Worm (Caenorhabditis elegans) whole organism, young adult: ENCODE data around the gene srh-251.

Experiments
- B0035.1 ChIP-seq: sonication (generic microtip); optimal IDR thresholded peaks from 2 replicates; lab custom pipeline; 2016; ENCODE audit warnings: missing genetic modification characterization, mild to moderate bottlenecking, missing compliant biosample characterization, missing genotype, missing genetic modification reagents
- B0336.3 ChIP-seq: fragments of 200-800 bp; sonication (Bioruptor generic); IDR thresholded peaks from 2 replicates; pipeline ENCODE4 v1.3.6; 2022; ENCODE audit warnings: missing genetic modification characterization, missing compliant biosample characterization
- C17E4.6 ChIP-seq: fragments of 200-800 bp; sonication (Bioruptor generic); IDR thresholded peaks from 2 replicates; pipeline ENCODE4 v1.3.6; 2022; ENCODE audit warnings: missing genetic modification reagents, missing genetic modification characterization, missing compliant biosample characterization
- D2030.7 ChIP-seq: fragments of 200-800 bp; sonication (Bioruptor generic); IDR thresholded peaks from 2 replicates; pipeline ENCODE4 v1.3.6; 2022; ENCODE audit warnings: missing genetic modification reagents, missing genetic modification characterization, missing compliant biosample characterization
- F23B12.7 ChIP-seq: sonication (generic microtip); optimal IDR thresholded peaks from 2 replicates; lab custom pipeline; 2017; ENCODE audit warnings: missing genetic modification characterization, mild to moderate bottlenecking, missing compliant biosample characterization, antibody characterized with exemption, moderate library complexity; ENCODE audit not compliant: insufficient read depth
- F33H1.4 ChIP-seq: fragments of 200-800 bp; sonication (Bioruptor generic); IDR thresholded peaks from 2 replicates; pipeline ENCODE4 v1.3.6; 2022; ENCODE audit warnings: missing genetic modification reagents, missing genetic modification characterization, missing compliant biosample characterization
- F39B2.1 ChIP-seq: fragments of 200-800 bp; sonication (Bioruptor generic); IDR thresholded peaks from 2 replicates; pipeline ENCODE4 v1.3.6; 2022; ENCODE audit warnings: missing genetic modification reagents, missing genetic modification characterization, missing compliant biosample characterization
- F49E8.2 ChIP-seq: sonication (generic microtip); optimal IDR thresholded peaks from 3 replicates; lab custom pipeline; 2017; ENCODE audit warnings: missing genetic modification characterization, mild to moderate bottlenecking, missing compliant biosample characterization, antibody characterized with exemption, moderate library complexity; ENCODE audit not compliant: insufficient read depth
- F55B11.4 ChIP-seq: sonication (generic microtip); optimal IDR thresholded peaks from 2 replicates; lab custom pipeline; 2016; ENCODE audit warnings: missing compliant biosample characterization, missing genetic modification characterization, borderline replicate concordance; ENCODE audit not compliant: insufficient read depth
- F57A8.1 ChIP-seq: fragments of 200-800 bp; sonication (Bioruptor generic); optimal IDR thresholded peaks from 2 replicates; lab custom pipeline; 2018; ENCODE audit warnings: mild to moderate bottlenecking, missing genetic modification characterization, moderate library complexity, missing compliant biosample characterization
- Y53F4B.3 ChIP-seq: fragments of 200-800 bp; sonication (Bioruptor generic); IDR thresholded peaks from 2 replicates; pipeline ENCODE4 v1.3.6; 2022; ENCODE audit warnings: missing genetic modification reagents, missing genetic modification characterization, missing compliant biosample characterization
- Y67H2A.10 ChIP-seq: fragments of 200-800 bp; sonication (Bioruptor generic); conservative IDR thresholded peaks from 2 replicates; pipeline ENCODE4 v1.3.6; 2022; ENCODE audit warnings: missing genetic modification reagents, missing genetic modification characterization, missing compliant biosample characterization
- aptf-2 ChIP-seq: fragments of 200-800 bp; sonication (Bioruptor generic); conservative IDR thresholded peaks from 2 replicates; pipeline ENCODE4 v1.3.6; 2022; ENCODE audit warnings: missing genetic modification reagents, missing genetic modification characterization, missing compliant biosample characterization
- ceh-27 ChIP-seq: fragments of 200-800 bp; sonication (Bioruptor generic); optimal IDR thresholded peaks from 2 replicates; lab custom pipeline; 2018; ENCODE audit warnings: mild to moderate bottlenecking, missing genetic modification characterization, moderate library complexity, missing compliant biosample characterization
- chd-7 ChIP-seq: sonication (generic microtip); optimal IDR thresholded peaks from 2 replicates; lab custom pipeline; 2016; ENCODE audit warnings: mild to moderate bottlenecking, missing genetic modification characterization, moderate library complexity, missing compliant biosample characterization
- dpl-1 ChIP-seq: fragments of 150-350 bp; optimal IDR thresholded peaks from 2 replicates; lab custom pipeline; 2014; ENCODE audit warnings: missing biosample characterization, missing genetic modification reagents, missing genetic modification characterization
- egl-44 ChIP-seq: fragments of 200-800 bp; sonication (Bioruptor generic); IDR thresholded peaks from 2 replicates; pipeline ENCODE4 v1.3.6; 2022; ENCODE audit warnings: missing genetic modification reagents, missing genetic modification characterization, missing compliant biosample characterization
- fkh-3 ChIP-seq: sonication (generic microtip); optimal IDR thresholded peaks from 2 replicates; lab custom pipeline; 2016; ENCODE audit warnings: mild to moderate bottlenecking, missing genetic modification characterization, missing compliant biosample characterization
- gei-17 ChIP-seq: fragments of 200-800 bp; sonication (Bioruptor generic); optimal IDR thresholded peaks from 2 replicates; lab custom pipeline; 2018; ENCODE audit warnings: mild to moderate bottlenecking, missing genetic modification characterization, missing compliant biosample characterization
- him-1 ChIP-seq: sonication (generic microtip); optimal IDR thresholded peaks from 2 replicates; lab custom pipeline; 2016; ENCODE audit warnings: missing genotype, missing genetic modification reagents, missing genetic modification characterization, missing compliant biosample characterization
- hlh-12 ChIP-seq: sonication (generic microtip); optimal IDR thresholded peaks from 2 replicates; lab custom pipeline; 2016; ENCODE audit warnings: missing genetic modification characterization, missing compliant biosample characterization
- hlh-26 ChIP-seq: fragments of 200-800 bp; sonication (Bioruptor generic); conservative IDR thresholded peaks from 2 replicates; pipeline ENCODE4 v1.3.6; 2022; ENCODE audit warnings: missing genetic modification reagents, missing genetic modification characterization, missing compliant biosample characterization
- hmg-20 ChIP-seq: fragments of 200-800 bp; sonication (Bioruptor generic); IDR thresholded peaks from 2 replicates; pipeline ENCODE4 v1.3.6; 2022; ENCODE audit warnings: missing genetic modification reagents, missing genetic modification characterization, missing compliant biosample characterization
- hsf-1 ChIP-seq: fragments of 200-800 bp; sonication (Bioruptor generic); IDR thresholded peaks from 2 replicates; pipeline ENCODE4 v1.3.6; 2022; ENCODE audit warnings: missing genetic modification reagents, missing genetic modification characterization, missing compliant biosample characterization
- lag-1 ChIP-seq: fragments of 200-800 bp; sonication (Bioruptor generic); IDR thresholded peaks from 2 replicates; pipeline ENCODE4 v1.3.6; 2022; ENCODE audit warnings: missing genetic modification reagents, missing genetic modification characterization, missing compliant biosample characterization
- let-607 ChIP-seq, 2 experiments: fragments of 200-800 bp in 1 of 2; sonication (Bioruptor generic) in 1 of 2; sonication (generic microtip) in 1 of 2; optimal IDR thresholded peaks; 2 replicates each; lab custom pipeline; 2016 to 2018; ENCODE audit warnings: mild to moderate bottlenecking in 2 of 2, missing compliant biosample characterization in 2 of 2, missing genetic modification characterization in 2 of 2, moderate library complexity in 2 of 2, missing genotype in 1 of 2
- lin-40 ChIP-seq: sonication (generic microtip); optimal IDR thresholded peaks from 2 replicates; lab custom pipeline; 2016; ENCODE audit warnings: missing genetic modification characterization, mild to moderate bottlenecking, missing compliant biosample characterization, missing genotype, missing genetic modification reagents
- madf-8 ChIP-seq: fragments of 200-800 bp; sonication (Bioruptor generic); conservative IDR thresholded peaks from 2 replicates; pipeline ENCODE4 v1.3.6; 2022; ENCODE audit warnings: missing genetic modification reagents, missing genetic modification characterization, missing compliant biosample characterization
- mes-4 ChIP-seq: sonication (generic microtip); optimal IDR thresholded peaks from 2 replicates; lab custom pipeline; 2016; ENCODE audit warnings: missing genotype, missing genetic modification characterization, missing compliant biosample characterization
- nfya-2 ChIP-seq: fragments of 200-800 bp; sonication (Bioruptor generic); IDR thresholded peaks from 2 replicates; pipeline ENCODE4 v1.3.6; 2022; ENCODE audit warnings: missing genetic modification reagents, missing genetic modification characterization, missing compliant biosample characterization
- nhr-120 ChIP-seq: fragments of 200-800 bp; sonication (Bioruptor generic); IDR thresholded peaks from 2 replicates; pipeline ENCODE4 v1.3.6; 2022; ENCODE audit warnings: missing genetic modification characterization, missing compliant biosample characterization
- nhr-80 ChIP-seq: sonication (generic microtip); optimal IDR thresholded peaks from 2 replicates; lab custom pipeline; 2016; ENCODE audit warnings: missing genetic modification characterization, missing compliant biosample characterization
- rcor-1 ChIP-seq: fragments of 200-800 bp; sonication (Bioruptor generic); IDR thresholded peaks from 2 replicates; pipeline ENCODE4 v1.3.6; 2022; ENCODE audit warnings: missing genetic modification reagents, missing genetic modification characterization, missing compliant biosample characterization
- rec-8 ChIP-seq, 2 experiments: sonication (generic microtip); optimal IDR thresholded peaks; 2 replicates each; lab custom pipeline; 2016; ENCODE audit warnings: mild to moderate bottlenecking in 2 of 2, missing genetic modification characterization in 2 of 2, missing genetic modification reagents in 2 of 2, missing genotype in 2 of 2, missing biosample characterization in 1 of 2, missing compliant biosample characterization in 1 of 2, moderate library complexity in 1 of 2
- repo-1 ChIP-seq: sonication (generic microtip); optimal IDR thresholded peaks from 2 replicates; lab custom pipeline; 2017; ENCODE audit warnings: mild to moderate bottlenecking, missing genetic modification characterization, missing compliant biosample characterization
- rpc-1 ChIP-seq, 2 experiments: fragments of 150-350 bp in 1 of 2; sonication (generic microtip) in 1 of 2; optimal IDR thresholded peaks; 2 replicates each; lab custom pipeline; 2014 to 2018; ENCODE audit warnings: missing biosample characterization in 1 of 2, missing genetic modification characterization in 1 of 2, missing genetic modification reagents in 1 of 2, missing genotype in 1 of 2
- sdz-38 ChIP-seq: sonication (generic microtip); optimal IDR thresholded peaks from 2 replicates; lab custom pipeline; 2016; ENCODE audit warnings: missing genotype, missing genetic modification characterization, missing compliant biosample characterization
- snpc-1.1 ChIP-seq: sonication (generic microtip); optimal IDR thresholded peaks from 2 replicates; lab custom pipeline; 2017; ENCODE audit warnings: missing genetic modification characterization, mild to moderate bottlenecking, missing compliant biosample characterization, antibody characterized with exemption, moderate library complexity, missing genotype, missing genetic modification reagents; ENCODE audit not compliant: insufficient read depth
- snpc-1.3 ChIP-seq: sonication (generic microtip); optimal IDR thresholded peaks from 2 replicates; lab custom pipeline; 2017; ENCODE audit warnings: missing genetic modification characterization, mild to moderate bottlenecking, missing compliant biosample characterization, antibody characterized with exemption, moderate library complexity, missing genotype, missing genetic modification reagents; ENCODE audit not compliant: insufficient read depth
- snpc-3.4 ChIP-seq: sonication (generic microtip); optimal IDR thresholded peaks from 2 replicates; lab custom pipeline; 2017; ENCODE audit warnings: missing genetic modification characterization, mild to moderate bottlenecking, missing compliant biosample characterization, antibody characterized with exemption, moderate library complexity, missing genotype, missing genetic modification reagents
- tbx-9 ChIP-seq: sonication (generic microtip); optimal IDR thresholded peaks from 2 replicates; lab custom pipeline; 2016; ENCODE audit warnings: borderline replicate concordance, missing genetic modification characterization, inconsistent platforms, missing compliant biosample characterization
- unc-130 ChIP-seq: sonication (generic microtip); optimal IDR thresholded peaks from 2 replicates; lab custom pipeline; 2016; ENCODE audit warnings: missing genetic modification reagents, missing genetic modification characterization, missing compliant biosample characterization
- unc-62 ChIP-seq: fragments of 150-350 bp; optimal IDR thresholded peaks from 2 replicates; lab custom pipeline; 2014; ENCODE audit warnings: missing biosample characterization, missing genetic modification reagents, missing genetic modification characterization
- xnd-1 ChIP-seq: sonication (generic microtip); optimal IDR thresholded peaks from 2 replicates; lab custom pipeline; 2016; ENCODE audit warnings: missing genotype, missing genetic modification reagents, missing genetic modification characterization, missing compliant biosample characterization
- zfh-2 ChIP-seq: fragments of 200-800 bp; sonication (Bioruptor generic); conservative IDR thresholded peaks from 2 replicates; pipeline ENCODE4 v1.3.6; 2022; ENCODE audit warnings: missing genetic modification reagents, missing genetic modification characterization, missing compliant biosample characterization
- ztf-26 ChIP-seq: sonication (generic microtip); optimal IDR thresholded peaks from 2 replicates; lab custom pipeline; 2017; ENCODE audit warnings: missing genetic modification characterization, missing compliant biosample characterization
- ztf-3 ChIP-seq: fragments of 200-800 bp; sonication (Bioruptor generic); optimal IDR thresholded peaks from 2 replicates; lab custom pipeline; 2018; ENCODE audit warnings: mild to moderate bottlenecking, missing genetic modification characterization, missing compliant biosample characterization
- ztf-6 ChIP-seq: fragments of 200-800 bp; sonication (Bioruptor generic); IDR thresholded peaks from 2 replicates; pipeline ENCODE4 v1.3.6; 2022; ENCODE audit warnings: missing genetic modification reagents, missing genetic modification characterization, missing compliant biosample characterization

The srh-251 gene

ce11 chrV:15395347-15395746 is 15.6 kb upstream of the srh-251 start, which contains the start of gene cyb-3 (continued):
- TF ChIP-seq egl-44 (no peak), gei-17 (no peak), hmg-20 (GFP tag; lab: Robert Waterston, UW) (no peak), snpc-1.3 (tag; lab: Kevin White, UChicago) (no peak), ztf-6 (GFP tag; lab: Robert Waterston, UW) (no peak), nhr-120 (GFP tag; lab: Robert Waterston, UW) (no peak), nhr-80 (no peak), unc-62 (GFP tag; lab: Kevin White, UChicago) (no peak), him-1 (tag; lab: Kevin White, UChicago) (no peak), hlh-12 (tag; lab: Kevin White, UChicago) (no peak), lag-1 (no peak), zfh-2 (GFP tag; lab: Robert Waterston, UW) (no peak), lin-40 (tag; lab: Kevin White, UChicago) (no peak), F57A8.1 (GFP tag; lab: Kevin White, UChicago) (no peak), xnd-1 (tag; lab: Kevin White, UChicago) (peak; percentile 82), madf-8 (GFP tag; lab: Robert Waterston, UW) (peak; percentile 92), F33H1.4 (peak; percentile 71), F49E8.2 (tag; lab: Kevin White, UChicago) (peak; percentile 80), aptf-2 (GFP tag; lab: Robert Waterston, UW) (no peak), unc-130 (GFP tag; lab: Kevin White, UChicago) (peak; percentile 36), rcor-1 (GFP tag; lab: Robert Waterston, UW) (peak; percentile 59; the same call in 1 of the 2 replicates), C17E4.6 (GFP tag; lab: Robert Waterston, UW) (no peak), hsf-1 (GFP tag; lab: Robert Waterston, UW) (peak; percentile 86), nfya-2 (no peak), snpc-3.4 (tag; lab: Kevin White, UChicago) (peak; percentile 68), Y67H2A.10 (GFP tag; lab: Robert Waterston, UW) (no peak), D2030.7 (GFP tag; lab: Robert Waterston, UW) (peak; percentile 91), mes-4 (no peak), B0336.3 (no peak), F55B11.4 (tag; lab: Kevin White, UChicago) (no peak), F23B12.7 (no peak), let-607 (tag; optimal IDR thresholded peaks at IDR 0.05; lab: Kevin White, UChicago) (no peak), ztf-3 (no peak), rpc-1 (optimal IDR thresholded peaks at IDR 0.05; lab: Kevin White, UChicago) (no peak), rpc-1 (tag; optimal IDR thresholded peaks at IDR 0.05; lab: Kevin White, UChicago) (no peak), B0035.1 (tag; lab: Kevin White, UChicago) (no peak), fkh-3 (tag; lab: Kevin White, UChicago) (no peak), tbx-9 (tag; lab: Kevin White, UChicago) (no peak), F39B2.1 (GFP tag; lab: Robert Waterston, UW) (no peak), snpc-1.1 (no peak), dpl-1 (GFP tag; lab: Kevin White, UChicago) (peak; percentile 85), Y53F4B.3 (GFP tag; lab: Robert Waterston, UW) (no peak; the same call in 1 of the 2 replicates), ztf-26 (tag; lab: Kevin White, UChicago) (no peak), repo-1 (no peak), sdz-38 (tag; lab: Kevin White, UChicago) (no peak), ceh-27 (GFP tag; lab: Kevin White, UChicago) (no peak), chd-7 (tag; lab: Kevin White, UChicago) (no peak), hlh-26 (no peak), rec-8 (tag; optimal IDR thresholded peaks at IDR 0.05; lab: Kevin White, UChicago) (no peak)
